Fruit fly (Drosophila melanogaster) whole organism, prepupa: Measurements from ENCODE around the gene bb8.

Experiments
- Blimp-1 ChIP-seq: fragments of 200-800 bp; sonication (Bioruptor generic); optimal IDR thresholded peaks from 3 replicates; lab custom pipeline; 2017; ENCODE audit warnings: missing biosample characterization, missing genetic modification characterization, mild to moderate bottlenecking, moderate library complexity, missing genetic modification reagents
- CG10631 ChIP-seq: fragments of 200-800 bp; sonication (Bioruptor generic); optimal IDR thresholded peaks from 2 replicates; lab custom pipeline; 2016; ENCODE audit warnings: missing biosample characterization, missing genetic modification characterization
- CG10669 ChIP-seq: fragments of 200-800 bp; sonication (Bioruptor generic); optimal IDR thresholded peaks from 3 replicates; lab custom pipeline; 2018; ENCODE audit warnings: missing biosample characterization, mild to moderate bottlenecking, missing genetic modification characterization, moderate library complexity
- CG11294 ChIP-seq: fragments of 200-800 bp; sonication (Bioruptor generic); IDR thresholded peaks from 2 replicates; pipeline ENCODE4 v1.3.6; 2022; ENCODE audit warnings: missing biosample characterization, missing genetic modification characterization
- CG11762 ChIP-seq: fragments of 200-800 bp; sonication (Bioruptor generic); optimal IDR thresholded peaks from 3 replicates; lab custom pipeline; 2016; ENCODE audit warnings: missing biosample characterization, missing genetic modification characterization; ENCODE audit not compliant: insufficient read depth
- CG11902 ChIP-seq: fragments of 200-800 bp; sonication (Bioruptor generic); optimal IDR thresholded peaks from 3 replicates; lab custom pipeline; 2016; ENCODE audit warnings: missing biosample characterization, missing genetic modification characterization
- CG15336 ChIP-seq: fragments of 200-800 bp; sonication (Bioruptor generic); IDR thresholded peaks from 2 replicates; pipeline ENCODE4 v1.3.6; 2022; ENCODE audit warnings: missing biosample characterization, missing genetic modification characterization
- CG1621 ChIP-seq: fragments of 200-800 bp; sonication (Bioruptor generic); optimal IDR thresholded peaks from 3 replicates; lab custom pipeline; 2018; ENCODE audit warnings: missing biosample characterization, mild to moderate bottlenecking, missing genetic modification characterization
- CG16779 ChIP-seq: fragments of 200-800 bp; sonication (Bioruptor generic); optimal IDR thresholded peaks from 3 replicates; lab custom pipeline; 2017; ENCODE audit warnings: missing biosample characterization, mild to moderate bottlenecking, missing genetic modification characterization
- CG3032 ChIP-seq: fragments of 200-800 bp; optimal IDR thresholded peaks from 2 replicates; lab custom pipeline; 2019; ENCODE audit warnings: missing biosample characterization, mild to moderate bottlenecking, missing genetic modification characterization, moderate library complexity
- CG31627 ChIP-seq: fragments of 200-800 bp; sonication (Bioruptor generic); optimal IDR thresholded peaks from 3 replicates; lab custom pipeline; 2016; ENCODE audit warnings: missing biosample characterization, missing genetic modification characterization
- CG34406 ChIP-seq: fragments of 200-800 bp; sonication (Bioruptor generic); optimal IDR thresholded peaks from 3 replicates; lab custom pipeline; 2016; ENCODE audit warnings: missing biosample characterization, missing genetic modification characterization
- CG3919 ChIP-seq: fragments of 200-800 bp; sonication (Bioruptor generic); optimal IDR thresholded peaks from 3 replicates; lab custom pipeline; 2016; ENCODE audit warnings: missing biosample characterization, missing genetic modification characterization
- CG4318 ChIP-seq: fragments of 200-800 bp; sonication (Bioruptor generic); optimal IDR thresholded peaks from 3 replicates; lab custom pipeline; 2017; ENCODE audit warnings: missing biosample characterization, mild to moderate bottlenecking, missing genetic modification characterization
- CG6163 ChIP-seq: fragments of 200-800 bp; sonication (Bioruptor generic); IDR thresholded peaks from 3 replicates; pipeline ENCODE4 v1.3.6; 2022; ENCODE audit warnings: missing biosample characterization, missing genetic modification characterization
- CG6276 ChIP-seq: fragments of 200-800 bp; sonication (Bioruptor generic); optimal IDR thresholded peaks from 2 replicates; lab custom pipeline; 2017; ENCODE audit warnings: missing biosample characterization, mild to moderate bottlenecking, missing genetic modification characterization
- CG6792 ChIP-seq: fragments of 200-800 bp; sonication (Bioruptor generic); optimal IDR thresholded peaks from 3 replicates; lab custom pipeline; 2016; ENCODE audit warnings: missing biosample characterization, missing genetic modification characterization
- CG6808 ChIP-seq: fragments of 200-800 bp; sonication (Bioruptor generic); optimal IDR thresholded peaks from 3 replicates; lab custom pipeline; 2017; ENCODE audit warnings: missing biosample characterization, missing genetic modification characterization, mild to moderate bottlenecking, moderate library complexity, missing genetic modification reagents
- CG6854 ChIP-seq: fragments of 200-800 bp; sonication (Bioruptor generic); optimal IDR thresholded peaks from 2 replicates; lab custom pipeline; 2017; ENCODE audit warnings: missing biosample characterization, mild to moderate bottlenecking, missing genetic modification characterization
- CG7368 ChIP-seq: fragments of 200-800 bp; sonication (Bioruptor generic); optimal IDR thresholded peaks from 3 replicates; lab custom pipeline; 2016; ENCODE audit warnings: missing biosample characterization, missing genetic modification characterization
- CG8119 ChIP-seq: fragments of 200-800 bp; sonication (Bioruptor generic); IDR thresholded peaks from 3 replicates; pipeline ENCODE4 v1.3.6; 2022; ENCODE audit warnings: missing biosample characterization, missing genetic modification characterization
- CG8319 ChIP-seq: fragments of 200-800 bp; sonication (Bioruptor generic); optimal IDR thresholded peaks from 3 replicates; lab custom pipeline; 2016; ENCODE audit warnings: missing biosample characterization, missing genetic modification characterization
- CG8632 ChIP-seq: fragments of 200-800 bp; sonication (Bioruptor generic); optimal IDR thresholded peaks from 3 replicates; lab custom pipeline; 2016; ENCODE audit warnings: missing biosample characterization, missing genetic modification characterization
- Eip78C ChIP-seq: fragments of 200-800 bp; sonication (Bioruptor generic); peaks from one replicate; lab custom pipeline; 2016; ENCODE audit warnings: missing biosample characterization, missing genetic modification characterization
- Eip93F ChIP-seq: fragments of 200-800 bp; sonication (Bioruptor generic); optimal IDR thresholded peaks from 2 replicates; lab custom pipeline; 2016; ENCODE audit warnings: missing biosample characterization, mild to moderate bottlenecking, missing genetic modification characterization
- Ets21C ChIP-seq: fragments of 200-800 bp; sonication (Bioruptor generic); optimal IDR thresholded peaks from 3 replicates; lab custom pipeline; 2016; ENCODE audit warnings: missing biosample characterization, missing genetic modification characterization
- Ets96B ChIP-seq: fragments of 200-800 bp; optimal IDR thresholded peaks from 2 replicates; lab custom pipeline; 2019; ENCODE audit warnings: missing biosample characterization, mild to moderate bottlenecking, missing genetic modification characterization, moderate library complexity
- Gug ChIP-seq: fragments of 200-800 bp; sonication (Bioruptor generic); IDR thresholded peaks from 2 replicates; pipeline ENCODE4 v1.3.6; 2022; ENCODE audit warnings: missing biosample characterization, missing genetic modification characterization
- Hr38 ChIP-seq: sonication (Bioruptor generic); optimal IDR thresholded peaks from 2 replicates; lab custom pipeline; 2016; ENCODE audit warnings: missing biosample characterization, missing genetic modification characterization
- Hr39 ChIP-seq: fragments of 200-800 bp; sonication (Bioruptor generic); optimal IDR thresholded peaks from 2 replicates; lab custom pipeline; 2016; ENCODE audit warnings: missing biosample characterization, missing genetic modification characterization
- Hr4 ChIP-seq: fragments of 200-800 bp; sonication (Bioruptor generic); optimal IDR thresholded peaks from 3 replicates; lab custom pipeline; 2016; ENCODE audit warnings: missing biosample characterization, missing genetic modification characterization
- Lpt ChIP-seq: fragments of 200-800 bp; sonication (Bioruptor generic); optimal IDR thresholded peaks from 3 replicates; lab custom pipeline; 2016; ENCODE audit warnings: missing biosample characterization, missing genetic modification characterization
- Met ChIP-seq: fragments of 200-800 bp; sonication (Bioruptor generic); optimal IDR thresholded peaks from 3 replicates; lab custom pipeline; 2016; ENCODE audit warnings: missing biosample characterization, missing genetic modification characterization
- Smox ChIP-seq: fragments of 200-800 bp; sonication (Bioruptor generic); optimal IDR thresholded peaks from 3 replicates; lab custom pipeline; 2016; ENCODE audit warnings: missing biosample characterization, missing genetic modification characterization
- Sox102F ChIP-seq: fragments of 200-800 bp; sonication (Bioruptor generic); optimal IDR thresholded peaks from 2 replicates; lab custom pipeline; 2016; ENCODE audit warnings: missing biosample characterization, mild to moderate bottlenecking, missing genetic modification characterization
- Sox14 ChIP-seq: fragments of 200-800 bp; sonication (Bioruptor generic); optimal IDR thresholded peaks from 3 replicates; lab custom pipeline; 2016; ENCODE audit warnings: missing biosample characterization, missing genetic modification characterization
- Sox15 ChIP-seq: fragments of 200-800 bp; sonication (Bioruptor generic); optimal IDR thresholded peaks from 3 replicates; lab custom pipeline; 2016; ENCODE audit warnings: missing biosample characterization, missing genetic modification characterization
- achi ChIP-seq: fragments of 200-800 bp; sonication (Bioruptor generic); optimal IDR thresholded peaks from 3 replicates; lab custom pipeline; 2016; ENCODE audit warnings: missing biosample characterization, missing genetic modification characterization
- acj6 ChIP-seq: fragments of 200-800 bp; sonication (Bioruptor generic); optimal IDR thresholded peaks from 3 replicates; lab custom pipeline; 2016; ENCODE audit warnings: missing biosample characterization, missing genetic modification characterization
- cyc ChIP-seq: fragments of 200-800 bp; sonication (Bioruptor generic); optimal IDR thresholded peaks from 3 replicates; lab custom pipeline; 2016; ENCODE audit warnings: missing biosample characterization, missing genetic modification characterization
- fd85E ChIP-seq: fragments of 200-800 bp; sonication (Bioruptor generic); optimal IDR thresholded peaks from 3 replicates; lab custom pipeline; 2016; ENCODE audit warnings: missing biosample characterization, missing genetic modification characterization
- fkh ChIP-seq: fragments of 200-800 bp; sonication (Bioruptor generic); optimal IDR thresholded peaks from 3 replicates; lab custom pipeline; 2017; ENCODE audit warnings: missing biosample characterization, mild to moderate bottlenecking, missing genetic modification characterization, moderate library complexity
- net ChIP-seq: fragments of 200-800 bp; sonication (Bioruptor generic); optimal IDR thresholded peaks from 3 replicates; lab custom pipeline; 2016; ENCODE audit warnings: missing biosample characterization, missing genetic modification characterization
- spab ChIP-seq: fragments of 200-800 bp; sonication (Bioruptor generic); optimal IDR thresholded peaks from 2 replicates; lab custom pipeline; 2017; ENCODE audit warnings: missing biosample characterization, mild to moderate bottlenecking, missing genetic modification characterization, missing genetic modification reagents
- ss ChIP-seq, 2 experiments: fragments of 200-800 bp; sonication (Bioruptor generic); optimal IDR thresholded peaks; 2 replicates in 1 of 2; 3 replicates in 1 of 2; lab custom pipeline; 2017 to 2018; ENCODE audit warnings: mild to moderate bottlenecking in 2 of 2, missing biosample characterization in 2 of 2, missing genetic modification characterization in 2 of 2, moderate library complexity in 1 of 2
- svp ChIP-seq: fragments of 200-800 bp; sonication (Bioruptor generic); peaks from one replicate; lab custom pipeline; 2016; ENCODE audit warnings: missing biosample characterization, missing genetic modification characterization
- topi ChIP-seq: fragments of 200-800 bp; sonication (Bioruptor generic); optimal IDR thresholded peaks from 3 replicates; lab custom pipeline; 2016; ENCODE audit warnings: missing biosample characterization, missing genetic modification characterization
- vri ChIP-seq: fragments of 200-800 bp; sonication (Bioruptor generic); optimal IDR thresholded peaks from 3 replicates; lab custom pipeline; 2016; ENCODE audit warnings: missing biosample characterization, mild to moderate bottlenecking, missing genetic modification characterization

The bb8 gene

dm6 chr3R:23257986-23258427 lies 32.0 kb downstream of the bb8 start, which contains the start of the genes wda and Pex11c (continued):
- peak; percentile 80; the same call in 2 of the 3 replicates for TF ChIP-seq CG8119 (GFP tag; lab: Robert Waterston, UW)
- TF ChIP-seq ss (GFP tag; optimal IDR thresholded peaks at IDR 0.05; lab: Kevin White, UChicago): peak in 1 of 2 experiments; percentile 49
- peak; percentile 44 for TF ChIP-seq CG1621 (tag; lab: Kevin White, UChicago)
- TF ChIP-seq CG34406 (GFP tag; lab: Kevin White, UChicago): peak; percentile 78
- peak; percentile 7 for TF ChIP-seq Lpt
- TF ChIP-seq CG3032 (tag; lab: Kevin White, UChicago): peak; percentile 86
- TF ChIP-seq fd85E (GFP tag; lab: Kevin White, UChicago): no peak
- peak; percentile 62; the same call in 1 of the 2 replicates for TF ChIP-seq CG11294 (GFP tag; lab: Robert Waterston, UW)

- TF ChIP-seq Sox15 (peak; percentile 38), Hr4 (GFP tag; lab: Kevin White, UChicago) (peak; percentile 81), Eip78C (GFP tag; lab: Kevin White, UChicago) (peak; percentile 91), CG34406 (GFP tag; lab: Kevin White, UChicago) (peak; percentile 73), CG6808 (GFP tag; lab: Kevin White, UChicago) (no peak), Hr38 (peak; percentile 43), CG11762 (GFP tag; lab: Kevin White, UChicago) (peak; percentile 70), vri (no peak), spab (GFP tag; lab: Kevin White, UChicago) (no peak), CG6792 (GFP tag; lab: Kevin White, UChicago) (peak; percentile 69), Gug (GFP tag; lab: Robert Waterston, UW) (peak; percentile 43; the same call in 1 of the 2 replicates), net (GFP tag; lab: Kevin White, UChicago) (peak; percentile 47), Eip93F (GFP tag; lab: Kevin White, UChicago) (no peak), Sox102F (GFP tag; lab: Kevin White, UChicago) (peak; percentile 81), CG3919 (GFP tag; lab: Kevin White, UChicago) (peak; percentile 83), CG11902 (GFP tag; lab: Kevin White, UChicago) (peak; percentile 42), CG7368 (peak; percentile 66), CG3032 (tag; lab: Kevin White, UChicago) (peak; percentile 67), CG15336 (GFP tag; lab: Robert Waterston, UW) (peak; percentile 29; the same call in 1 of the 2 replicates), CG10631 (GFP tag; lab: Kevin White, UChicago) (peak; percentile 72), Ets96B (tag; lab: Kevin White, UChicago) (peak; percentile 49), acj6 (GFP tag; lab: Kevin White, UChicago) (peak; percentile 80), Hr39 (GFP tag; lab: Kevin White, UChicago) (peak; percentile 83), Lpt (peak; percentile 36), CG6276 (no peak), CG6854 (GFP tag; lab: Kevin White, UChicago) (peak; percentile 33), Smox (GFP tag; lab: Kevin White, UChicago) (no peak), achi (GFP tag; lab: Kevin White, UChicago) (peak; percentile 76), CG4318 (GFP tag; lab: Kevin White, UChicago) (peak; percentile 16), topi (GFP tag; lab: Kevin White, UChicago) (peak; percentile 80), CG31627 (GFP tag; lab: Kevin White, UChicago) (peak; percentile 83), Blimp-1 (GFP tag; lab: Kevin White, UChicago) (peak; percentile 12), CG10669 (GFP tag; lab: Kevin White, UChicago) (peak; percentile 50), CG11294 (GFP tag; lab: Robert Waterston, UW) (0 out of 2 replicates have a peak, but pooled peaks have one; percentile 14), Met (GFP tag; lab: Kevin White, UChicago) (peak; percentile 75), fd85E (GFP tag; lab: Kevin White, UChicago) (no peak), fkh (GFP tag; lab: Kevin White, UChicago) (peak; percentile 92), Sox14 (GFP tag; lab: Kevin White, UChicago) (peak; percentile 89), CG8119 (GFP tag; lab: Robert Waterston, UW) (no peak), svp (peak; percentile 87), CG6163 (GFP tag; lab: Robert Waterston, UW) (peak; percentile 70; the same call in 2 of the 3 replicates), ss (GFP tag; optimal IDR thresholded peaks at IDR 0.05; lab: Kevin White, UChicago) (peak in 1 of 2 experiments; percentile 16), CG1621 (tag; lab: Kevin White, UChicago) (peak; percentile 52), CG16779 (tag; lab: Kevin White, UChicago) (no peak), Ets21C (GFP tag; lab: Kevin White, UChicago) (no peak), cyc (GFP tag; lab: Kevin White, UChicago) (peak; percentile 81), CG8632 (GFP tag; lab: Kevin White, UChicago) (peak; percentile 59), CG8319 (GFP tag; lab: Kevin White, UChicago) (peak; percentile 56)
Measured at dm6 chr3R:23251256-23251655, 38.7 kb downstream of the bb8 start, which contains the start of the genes Rad60 and EloA. Gene Rad60 (minus strand): TSS chr3R:23251477. Gene EloA (plus strand): TSS chr3R:23251563.
